Worm (Caenorhabditis elegans) whole organism, L3 larva: ENCODE measurements around the gene trpp-9.

Experiments used
- R02D3.7 ChIP-seq: fragments of 150-350 bp; optimal IDR thresholded peaks from 2 replicates; lab custom pipeline; 2014; ENCODE audit warnings: missing biosample characterization, missing genetic modification characterization
- ZK546.5 ChIP-seq: sonication (generic microtip); optimal IDR thresholded peaks from 2 replicates; lab custom pipeline; 2017; ENCODE audit warnings: missing biosample characterization, missing genetic modification characterization
- aly-2 ChIP-seq: fragments of 150-350 bp; optimal IDR thresholded peaks from 2 replicates; lab custom pipeline; 2014; ENCODE audit warnings: missing biosample characterization, missing genetic modification characterization
- ama-1 ChIP-seq: fragments of 150-350 bp; optimal IDR thresholded peaks from 2 replicates; lab custom pipeline; 2018
- ceh-16 ChIP-seq: sonication (generic microtip); optimal IDR thresholded peaks from 2 replicates; lab custom pipeline; 2017; ENCODE audit warnings: missing biosample characterization, missing genetic modification characterization
- ceh-28 ChIP-seq: fragments of 150-350 bp; optimal IDR thresholded peaks from 2 replicates; lab custom pipeline; 2014; ENCODE audit warnings: missing biosample characterization, missing genetic modification reagents, missing genetic modification characterization
- ceh-82 ChIP-seq: fragments of 150-350 bp; optimal IDR thresholded peaks from 2 replicates; lab custom pipeline; 2014; ENCODE audit warnings: missing biosample characterization, missing genetic modification characterization
- egl-27 ChIP-seq: sonication (generic microtip); optimal IDR thresholded peaks from 4 replicates; lab custom pipeline; 2017; ENCODE audit warnings: missing biosample characterization, missing genetic modification reagents, missing genetic modification characterization
- egl-5 ChIP-seq: fragments of 150-350 bp; optimal IDR thresholded peaks from 2 replicates; lab custom pipeline; 2017; ENCODE audit warnings: missing biosample characterization, missing genetic modification reagents, missing genetic modification characterization, inconsistent platforms
- elt-1 ChIP-seq: fragments of 150-350 bp; optimal IDR thresholded peaks from 2 replicates; lab custom pipeline; 2014; ENCODE audit warnings: missing biosample characterization, missing genetic modification characterization
- elt-2 ChIP-seq: sonication (generic microtip); optimal IDR thresholded peaks from 2 replicates; lab custom pipeline; 2016; ENCODE audit warnings: missing genetic modification reagents, mild to moderate bottlenecking, missing genetic modification characterization, missing compliant biosample characterization
- elt-3 ChIP-seq, 3 experiments: fragments of 150-350 bp in 1 of 3; sonication (generic microtip) in 2 of 3; optimal IDR thresholded peaks; 2 replicates in 2 of 3; 4 replicates in 1 of 3; lab custom pipeline; 2014 to 2017; ENCODE audit warnings: missing biosample characterization in 3 of 3, missing genetic modification characterization in 3 of 3
- eor-1 ChIP-seq, 2 experiments: fragments of 150-350 bp; optimal IDR thresholded peaks; 2 replicates each; lab custom pipeline; 2014 to 2018; ENCODE audit warnings: missing biosample characterization in 2 of 2, missing genetic modification characterization in 2 of 2
- fkh-10 ChIP-seq: sonication (generic microtip); optimal IDR thresholded peaks from 2 replicates; lab custom pipeline; 2017; ENCODE audit warnings: missing biosample characterization, missing genetic modification reagents, missing genetic modification characterization
- fkh-2 ChIP-seq: fragments of 150-350 bp; optimal IDR thresholded peaks from 2 replicates; lab custom pipeline; 2014; ENCODE audit warnings: missing biosample characterization, missing genetic modification reagents, missing genetic modification characterization
- fos-1 ChIP-seq: fragments of 150-350 bp; optimal IDR thresholded peaks from 2 replicates; lab custom pipeline; 2014; ENCODE audit warnings: missing biosample characterization, missing genetic modification characterization
- hmg-11 ChIP-seq: sonication (generic microtip); optimal IDR thresholded peaks from 2 replicates; lab custom pipeline; 2016; ENCODE audit warnings: missing genetic modification characterization, missing compliant biosample characterization
- jun-1 ChIP-seq: fragments of 150-350 bp; optimal IDR thresholded peaks from 2 replicates; lab custom pipeline; 2014; ENCODE audit warnings: missing biosample characterization, missing genetic modification reagents, missing genetic modification characterization
- lin-15B ChIP-seq: fragments of 150-350 bp; optimal IDR thresholded peaks from 2 replicates; lab custom pipeline; 2014; ENCODE audit warnings: missing biosample characterization, missing genetic modification characterization
- lin-39 ChIP-seq: fragments of 150-350 bp; optimal IDR thresholded peaks from 2 replicates; lab custom pipeline; 2018; ENCODE audit warnings: missing biosample characterization, missing genetic modification reagents, missing genetic modification characterization
- lsy-12 ChIP-seq: sonication (generic microtip); optimal IDR thresholded peaks from 2 replicates; lab custom pipeline; 2016; ENCODE audit warnings: mild to moderate bottlenecking, missing genetic modification characterization, missing compliant biosample characterization
- mdl-1 ChIP-seq: fragments of 150-350 bp; optimal IDR thresholded peaks from 2 replicates; lab custom pipeline; 2014; ENCODE audit warnings: missing biosample characterization, missing genetic modification characterization
- nfya-1 ChIP-seq: sonication (generic microtip); optimal IDR thresholded peaks from 2 replicates; lab custom pipeline; 2017; ENCODE audit warnings: missing genetic modification characterization, mild to moderate bottlenecking, missing compliant biosample characterization, antibody characterized with exemption, moderate library complexity; ENCODE audit not compliant: insufficient read depth
- nhr-11 ChIP-seq: fragments of 150-350 bp; optimal IDR thresholded peaks from 2 replicates; lab custom pipeline; 2014; ENCODE audit warnings: missing biosample characterization, missing genetic modification characterization
- nhr-12 ChIP-seq: fragments of 150-350 bp; optimal IDR thresholded peaks from 2 replicates; lab custom pipeline; 2014; ENCODE audit warnings: missing biosample characterization, missing genetic modification characterization
- nhr-23 ChIP-seq: fragments of 150-350 bp; optimal IDR thresholded peaks from 2 replicates; lab custom pipeline; 2014; ENCODE audit warnings: missing biosample characterization, missing genetic modification reagents, missing genetic modification characterization
- nhr-237 ChIP-seq: fragments of 150-350 bp; optimal IDR thresholded peaks from 2 replicates; lab custom pipeline; 2014; ENCODE audit warnings: missing biosample characterization, missing genetic modification characterization
- nhr-25 ChIP-seq: sonication (generic microtip); optimal IDR thresholded peaks from 2 replicates; lab custom pipeline; 2017; ENCODE audit warnings: missing biosample characterization, missing genetic modification characterization
- nhr-28 ChIP-seq: fragments of 150-350 bp; optimal IDR thresholded peaks from 2 replicates; lab custom pipeline; 2014; ENCODE audit warnings: missing biosample characterization, missing genetic modification characterization
- nhr-43 ChIP-seq: sonication (generic microtip); optimal IDR thresholded peaks from 2 replicates; lab custom pipeline; 2016; ENCODE audit warnings: mild to moderate bottlenecking, missing genetic modification characterization, missing compliant biosample characterization; ENCODE audit not compliant: poor library complexity, severe bottlenecking
- nhr-67 ChIP-seq: fragments of 150-350 bp; optimal IDR thresholded peaks from 2 replicates; lab custom pipeline; 2014; ENCODE audit warnings: missing biosample characterization, missing genetic modification characterization
- nhr-76 ChIP-seq: fragments of 150-350 bp; sonication (generic microtip); optimal IDR thresholded peaks from 5 replicates; lab custom pipeline; 2014; ENCODE audit warnings: missing biosample characterization, missing genetic modification characterization
- nhr-77 ChIP-seq: fragments of 150-350 bp; optimal IDR thresholded peaks from 2 replicates; lab custom pipeline; 2014; ENCODE audit warnings: missing biosample characterization, missing genetic modification characterization
- pha-4 ChIP-seq: fragments of 150-350 bp; optimal IDR thresholded peaks from 2 replicates; lab custom pipeline; 2014; ENCODE audit warnings: missing biosample characterization, missing genetic modification reagents, missing genetic modification characterization
- pqm-1 ChIP-seq: fragments of 150-350 bp; optimal IDR thresholded peaks from 2 replicates; lab custom pipeline; 2017; ENCODE audit warnings: missing biosample characterization, missing genetic modification characterization, inconsistent platforms
- sea-2 ChIP-seq: fragments of 150-350 bp; sonication (generic microtip); optimal IDR thresholded peaks from 4 replicates; lab custom pipeline; 2014; ENCODE audit warnings: missing biosample characterization, missing genetic modification reagents, missing genetic modification characterization
- skn-1 ChIP-seq: fragments of 150-350 bp; optimal IDR thresholded peaks from 2 replicates; lab custom pipeline; 2014; ENCODE audit warnings: missing biosample characterization, missing genetic modification characterization
- snpc-4 ChIP-seq: fragments of 150-350 bp; optimal IDR thresholded peaks from 2 replicates; lab custom pipeline; 2014; ENCODE audit warnings: missing biosample characterization, missing genetic modification characterization
- tbx-2 ChIP-seq: sonication (generic microtip); optimal IDR thresholded peaks from 2 replicates; lab custom pipeline; 2016; ENCODE audit warnings: mild to moderate bottlenecking, missing genetic modification characterization, missing compliant biosample characterization
- unc-39 ChIP-seq: sonication (generic microtip); optimal IDR thresholded peaks from 4 replicates; lab custom pipeline; 2017; ENCODE audit warnings: missing biosample characterization, missing genetic modification characterization
- unc-62 ChIP-seq: fragments of 150-350 bp; sonication (generic microtip); optimal IDR thresholded peaks from 4 replicates; lab custom pipeline; 2014; ENCODE audit warnings: missing biosample characterization, missing genetic modification reagents, missing genetic modification characterization
- zag-1 ChIP-seq: fragments of 150-350 bp; optimal IDR thresholded peaks from 2 replicates; lab custom pipeline; 2014; ENCODE audit warnings: missing biosample characterization, missing genetic modification characterization
- ztf-4 ChIP-seq: fragments of 150-350 bp; optimal IDR thresholded peaks from 2 replicates; lab custom pipeline; 2014; ENCODE audit warnings: missing biosample characterization, missing genetic modification characterization

Gene trpp-9

ce11 chrX:11518415-11518814 lies 45.3 kb upstream of the trpp-9 start:
- TF ChIP-seq nhr-11 (tag; lab: Kevin White, UChicago) (no peak), elt-2 (tag; lab: Kevin White, UChicago) (peak; percentile 57), nhr-43 (tag; lab: Kevin White, UChicago) (no peak), ceh-16 (tag; lab: Kevin White, UChicago) (no peak), nhr-25 (tag; lab: Kevin White, UChicago) (no peak), nhr-77 (tag; lab: Kevin White, UChicago) (no peak), hmg-11 (tag; lab: Kevin White, UChicago) (no peak), snpc-4 (tag; lab: Kevin White, UChicago) (no peak), aly-2 (tag; lab: Kevin White, UChicago) (no peak), lin-15B (tag; lab: Kevin White, UChicago) (no peak), jun-1 (tag; lab: Kevin White, UChicago) (no peak), elt-1 (tag; lab: Kevin White, UChicago) (no peak), nhr-76 (tag; lab: Kevin White, UChicago) (no peak), fkh-2 (tag; lab: Kevin White, UChicago) (no peak), R02D3.7 (tag; lab: Kevin White, UChicago) (no peak), ceh-28 (peak; percentile 26), pha-4 (peak; percentile 40), pqm-1 (tag; lab: Kevin White, UChicago) (peak; percentile 19)

ce11 chrX:11519016-11519509 lies 44.7 kb upstream of the trpp-9 start, which contains the start of gene hpo-34:
Gene hpo-34 (minus strand): TSS chrX:11519066.
- TF ChIP-seq eor-1 (tag; optimal IDR thresholded peaks at IDR 0.05; lab: Kevin White, UChicago) (no peak), elt-2 (tag; lab: Kevin White, UChicago) (peak; percentile 96), pha-4 (peak; percentile 40), fos-1 (tag; lab: Kevin White, UChicago) (peak; percentile 17), pqm-1 (tag; lab: Kevin White, UChicago) (peak; percentile 92), egl-5 (tag; lab: Kevin White, UChicago) (no peak), aly-2 (tag; lab: Kevin White, UChicago) (no peak), zag-1 (no peak), fkh-2 (tag; lab: Kevin White, UChicago) (no peak), nhr-12 (no peak), jun-1 (tag; lab: Kevin White, UChicago) (peak; percentile 23)
- TF ChIP-seq, all 47 proteins: peak for 5

ce11 chrX:11522058-11522757 lies 41.5 kb upstream of the trpp-9 start, which contains the start of gene sdc-2:
Gene sdc-2 (plus strand): TSS chrX:11522707.
- peak in 1 of 3 experiments; percentile 52 for TF ChIP-seq elt-3 (tag; optimal IDR thresholded peaks at IDR 0.05; lab: Kevin White, UChicago)
- TF ChIP-seq snpc-4 (tag; lab: Kevin White, UChicago): no peak
- TF ChIP-seq nfya-1 (tag; lab: Kevin White, UChicago): peak; percentile 83
- TF ChIP-seq lsy-12 (tag; lab: Kevin White, UChicago): no peak
- TF ChIP-seq nhr-23 (tag; lab: Kevin White, UChicago): peak; percentile 90
- no peak for TF ChIP-seq lin-15B (tag; lab: Kevin White, UChicago)
- TF ChIP-seq ztf-4 (tag; lab: Kevin White, UChicago): no peak
- TF ChIP-seq nhr-237 (tag; lab: Kevin White, UChicago): no peak
- no peak for TF ChIP-seq unc-62 (GFP tag; lab: Kevin White, UChicago)
- peak; percentile 48 for TF ChIP-seq pqm-1 (tag; lab: Kevin White, UChicago)
- TF ChIP-seq fkh-2 (tag; lab: Kevin White, UChicago): no peak
- no peak for TF ChIP-seq nhr-28
- no peak for TF ChIP-seq sea-2 (GFP tag; lab: Kevin White, UChicago)
- TF ChIP-seq hmg-11 (tag; lab: Kevin White, UChicago): peak; percentile 86
- no peak for TF ChIP-seq mdl-1 (tag; lab: Kevin White, UChicago)
- TF ChIP-seq egl-27 (tag; lab: Kevin White, UChicago): peak; percentile 23
- TF ChIP-seq nhr-76 (tag; lab: Kevin White, UChicago): no peak
- peak; percentile 82 for TF ChIP-seq ceh-28
- no peak for TF ChIP-seq fos-1 (tag; lab: Kevin White, UChicago)
- no peak for TF ChIP-seq ZK546.5 (tag; lab: Kevin White, UChicago)
- no peak for TF ChIP-seq pha-4
- peak; percentile 89 for TF ChIP-seq skn-1 (tag; lab: Kevin White, UChicago)
- TF ChIP-seq nhr-25 (tag; lab: Kevin White, UChicago): peak; percentile 51
- TF ChIP-seq nhr-11 (tag; lab: Kevin White, UChicago): no peak
- TF ChIP-seq nhr-43 (tag; lab: Kevin White, UChicago): peak; percentile 69
- peak; percentile 54 for TF ChIP-seq lin-39 (tag; lab: Kevin White, UChicago)
- no peak for TF ChIP-seq nhr-67 (tag; lab: Kevin White, UChicago)
- TF ChIP-seq unc-39 (tag; lab: Kevin White, UChicago): no peak
- TF ChIP-seq zag-1: no peak
- TF ChIP-seq eor-1 (tag; optimal IDR thresholded peaks at IDR 0.05; lab: Kevin White, UChicago): no peak
- TF ChIP-seq egl-5 (tag; lab: Kevin White, UChicago): peak; percentile 69
- TF ChIP-seq ama-1: no peak
- TF ChIP-seq elt-1 (tag; lab: Kevin White, UChicago): peak; percentile 2
- TF ChIP-seq fkh-10 (GFP tag; lab: Kevin White, UChicago): no peak
- no peak for TF ChIP-seq nhr-12
- no peak for TF ChIP-seq tbx-2 (tag; lab: Kevin White, UChicago)
- TF ChIP-seq jun-1 (tag; lab: Kevin White, UChicago): peak; percentile 84
- peak; percentile 66 for TF ChIP-seq nhr-77 (tag; lab: Kevin White, UChicago)
- peak; percentile 14 for TF ChIP-seq ceh-82 (tag; lab: Kevin White, UChicago)
- no peak for TF ChIP-seq ceh-16 (tag; lab: Kevin White, UChicago)
